Worm (Caenorhabditis elegans): ENCODE measurements around the gene F53A10.2.

DNA sequence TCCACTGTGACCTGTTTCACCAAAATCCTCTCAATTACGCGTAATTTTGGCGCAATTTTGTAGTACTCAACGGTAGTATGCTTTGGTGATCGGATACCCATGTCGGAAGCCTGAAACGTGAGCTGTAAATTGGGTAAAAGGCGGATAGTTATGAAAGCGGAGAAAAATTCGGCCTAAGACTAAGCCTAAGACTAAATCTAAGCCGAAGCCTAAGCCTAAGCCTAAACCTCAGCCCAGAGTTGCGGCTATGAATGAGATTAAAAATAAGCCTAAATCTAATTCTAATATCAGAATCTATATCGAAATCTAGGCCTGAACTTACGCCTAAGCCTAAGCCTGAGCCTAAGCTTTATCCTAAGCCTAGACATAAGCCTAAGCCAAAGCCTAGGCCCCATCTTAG lies 55.1 kb downstream of the F53A10.2 start, which contains the start of gene lin-42:
- no peak for TF ChIP-seq him-1 (tag; optimal IDR thresholded peaks at IDR 0.05)
- TF ChIP-seq dao-5 (tag; optimal IDR thresholded peaks at IDR 0.05): no peak

All from whole organism, L4/young adult.